Worm (Caenorhabditis elegans): ENCODE measurements around the gene gst-37.
A peak's percentile ranks its signal among the peaks of the same experiment; 100 is the strongest.

gst-37 gene

DNA sequence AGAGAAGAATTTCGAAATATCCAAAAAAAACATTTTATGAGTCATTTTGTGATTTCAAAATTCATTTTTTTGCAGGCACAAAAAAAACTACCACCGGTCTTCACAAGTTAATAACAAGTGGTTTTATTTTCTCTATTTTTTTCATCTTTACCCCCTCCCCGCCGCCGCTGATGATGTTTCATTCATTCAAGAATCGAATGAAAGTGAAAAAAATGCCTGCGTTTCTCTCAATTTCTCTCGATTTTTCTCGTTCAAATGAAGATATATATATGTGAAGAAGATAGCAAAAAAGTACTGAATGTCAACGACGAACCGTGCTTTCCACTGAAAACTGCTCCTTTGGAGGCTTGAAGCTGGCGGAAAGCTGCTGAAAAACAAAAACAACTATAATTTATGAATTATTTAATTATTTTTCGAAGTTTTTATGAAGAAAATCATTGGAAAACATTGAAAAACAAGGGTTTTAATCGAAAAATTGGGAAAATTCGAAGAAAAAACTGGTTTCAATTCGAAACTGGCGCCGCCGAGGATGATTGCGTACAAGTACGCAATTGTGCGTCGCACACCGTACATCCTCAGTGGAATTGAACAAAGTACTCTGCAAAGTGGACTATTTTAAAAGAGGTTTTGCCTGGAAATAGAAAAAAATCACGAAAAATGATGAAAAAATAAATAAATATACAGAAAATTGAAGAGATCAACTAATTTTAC is 28.7 kb upstream of the gst-37 start, which contains the start of gene zig-11:
Gene zig-11 (minus strand): TSS at position 373 of the 711 bp plus-strand sequence.
- peak; percentile 85 for TF ChIP-seq lsy-2 (tag; optimal IDR thresholded peaks at IDR 0.05)
- no peak for TF ChIP-seq M03D4.4 (tag; optimal IDR thresholded peaks at IDR 0.05)

ce11 chrV:1895483-1895882 is 25.9 kb upstream of the gst-37 start, which contains the start of gene nphp-2:
Gene nphp-2, plus strand, starts transcription at chrV:1895783.
- TF ChIP-seq ceh-39 (tag; optimal IDR thresholded peaks at IDR 0.05) (no peak), nhr-237 (tag; optimal IDR thresholded peaks at IDR 0.05) (no peak), ham-2 (GFP tag; optimal IDR thresholded peaks at IDR 0.05) (no peak), tbx-8 (GFP tag; optimal IDR thresholded peaks at IDR 0.05) (no peak), sptf-1 (tag; optimal IDR thresholded peaks at IDR 0.05) (no peak), nhr-76 (tag; optimal IDR thresholded peaks at IDR 0.05) (no peak), flh-1 (GFP tag; optimal IDR thresholded peaks at IDR 0.05) (no peak), mep-1 (tag; optimal IDR thresholded peaks at IDR 0.05) (no peak), nhr-28 (tag; optimal IDR thresholded peaks at IDR 0.05) (no peak), mab-5 (tag; optimal IDR thresholded peaks at IDR 0.05) (no peak), unc-120 (tag; optimal IDR thresholded peaks at IDR 0.05; ENCODE audit: poor library complexity, severe bottlenecking) (no peak), lsy-2 (tag; optimal IDR thresholded peaks at IDR 0.05) (no peak), nhr-12 (tag; optimal IDR thresholded peaks at IDR 0.05) (no peak), blmp-1 (tag; optimal IDR thresholded peaks at IDR 0.05) (no peak), unc-62 (GFP tag; optimal IDR thresholded peaks at IDR 0.05) (no peak), nhr-2 (tag; optimal IDR thresholded peaks at IDR 0.05) (no peak), zip-8 (tag; optimal IDR thresholded peaks at IDR 0.05) (no peak), hlh-1 (tag; optimal IDR thresholded peaks at IDR 0.05) (no peak), ces-1 (GFP tag; optimal IDR thresholded peaks at IDR 0.05) (no peak)

DNA sequence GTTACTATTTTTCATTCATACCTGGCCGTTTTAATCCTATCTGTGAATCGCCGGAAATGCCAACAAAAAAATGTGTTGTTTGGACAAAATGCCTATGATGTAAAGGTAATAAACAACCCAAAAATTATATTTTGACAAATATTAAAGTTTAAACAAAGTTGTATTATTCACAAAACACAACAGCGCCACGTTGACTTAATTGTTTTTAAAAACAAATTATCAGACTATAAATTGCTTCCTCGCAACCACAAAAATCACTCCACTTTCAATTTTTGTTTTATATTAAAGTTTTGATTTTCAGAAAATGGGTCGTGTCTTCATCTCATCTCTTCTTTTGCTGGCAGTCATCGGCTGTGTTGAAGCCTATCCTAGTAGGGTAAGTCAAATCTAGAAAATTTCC is 14.1 kb upstream of the gst-37 start, which contains the start of gene Y32G9A.5:
Gene Y32G9A.5 (plus strand): TSS at position 301 of the 400 bp plus-strand sequence.
- TF ChIP-seq nhr-12 (tag; optimal IDR thresholded peaks at IDR 0.05), result no peak
- no peak for TF ChIP-seq lin-13 (tag; optimal IDR thresholded peaks at IDR 0.05)
- TF ChIP-seq unc-39 (tag; optimal IDR thresholded peaks at IDR 0.05), result no peak
- TF ChIP-seq unc-120 (tag; optimal IDR thresholded peaks at IDR 0.05; ENCODE audit: poor library complexity, severe bottlenecking), result no peak
- no peak for TF ChIP-seq snpc-4 (tag; optimal IDR thresholded peaks at IDR 0.05)
- TF ChIP-seq elt-3 (tag; optimal IDR thresholded peaks at IDR 0.05), result no peak

DNA sequence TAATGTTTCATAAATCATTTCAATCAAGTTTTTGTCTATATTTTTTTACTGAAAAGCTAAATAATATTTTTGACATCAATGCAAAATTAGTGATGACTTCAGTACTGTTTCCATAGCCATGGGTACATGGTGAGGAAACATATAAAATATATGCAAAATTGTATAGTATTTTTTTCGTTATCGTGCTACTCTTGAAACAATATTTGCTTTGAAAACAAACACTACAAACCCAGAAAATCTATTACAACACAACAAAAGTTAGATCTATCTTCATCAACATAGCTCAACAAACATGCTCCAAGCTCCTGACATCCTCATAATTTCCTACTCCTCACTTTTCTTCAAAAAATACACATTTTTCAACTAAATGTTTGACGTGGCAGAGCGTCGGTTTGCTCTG is 12.9 kb upstream of the gst-37 start, which contains the start of gene srp-3:
Gene srp-3 (plus strand): TSS at position 301 of the 400 bp plus-strand sequence.
- TF ChIP-seq ceh-39 (tag; optimal IDR thresholded peaks at IDR 0.05) (no peak), cnd-1 (tag; optimal IDR thresholded peaks at IDR 0.05) (no peak), lin-32 (GFP tag; optimal IDR thresholded peaks at IDR 0.05) (no peak), pha-4 (tag; optimal IDR thresholded peaks at IDR 0.05) (no peak), sem-2 (GFP tag; optimal IDR thresholded peaks at IDR 0.05) (no peak), elt-1 (tag; optimal IDR thresholded peaks at IDR 0.05; ENCODE audit: borderline replicate concordance, insufficient read depth) (no peak), nhr-237 (tag; optimal IDR thresholded peaks at IDR 0.05) (no peak), elt-3 (tag; optimal IDR thresholded peaks at IDR 0.05) (no peak), unc-62 (GFP tag; optimal IDR thresholded peaks at IDR 0.05) (no peak)

DNA sequence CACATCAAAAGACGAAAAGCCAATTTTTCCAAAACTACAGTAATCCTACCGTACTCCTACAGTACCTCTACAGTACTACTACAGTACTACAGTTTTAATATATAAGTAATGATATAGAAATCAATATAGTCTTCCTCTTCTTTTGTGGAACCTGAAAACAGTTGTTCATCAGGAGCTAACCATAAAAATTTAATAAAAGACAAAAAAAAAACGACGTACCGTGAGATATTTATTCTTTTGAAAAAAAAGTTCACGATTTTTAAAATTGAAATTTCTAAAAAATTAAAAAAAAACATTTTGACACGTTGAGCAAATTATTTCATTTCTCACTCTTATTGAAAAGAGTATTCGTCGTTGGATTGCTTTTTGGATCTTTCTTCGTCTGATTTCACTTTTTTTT is 10.3 kb upstream of the gst-37 start, which contains the start of gene Y32G9A.3:
Gene Y32G9A.3 (plus strand): TSS at position 301 of the 400 bp plus-strand sequence.
- TF ChIP-seq nhr-12 (tag; optimal IDR thresholded peaks at IDR 0.05), result no peak
- TF ChIP-seq unc-120 (tag; optimal IDR thresholded peaks at IDR 0.05; ENCODE audit: poor library complexity, severe bottlenecking), result no peak
- TF ChIP-seq blmp-1 (tag; optimal IDR thresholded peaks at IDR 0.05), result no peak
- no peak for TF ChIP-seq ceh-43 (GFP tag; optimal IDR thresholded peaks at IDR 0.05)
- TF ChIP-seq sptf-1 (tag; optimal IDR thresholded peaks at IDR 0.05), result no peak
- no peak for TF ChIP-seq snpc-4 (tag; optimal IDR thresholded peaks at IDR 0.05)
- TF ChIP-seq lin-13 (tag; optimal IDR thresholded peaks at IDR 0.05), result no peak
